Fruit fly (Drosophila melanogaster): Measurements from ENCODE around the gene CG7376.

The CG7376 gene

dm6 chr3L:6216787-6217078, 42.7 kb downstream of the CG7376 start (continued):
- TF ChIP-seq BtbVII (GFP tag; optimal IDR thresholded peaks at IDR 0.05) = no peak
- peak; percentile 11 for TF ChIP-seq CG34376 (GFP tag; optimal IDR thresholded peaks at IDR 0.05)
- TF ChIP-seq Nf-YA (GFP tag; IDR thresholded peaks at IDR 0.05) = no peak
- TF ChIP-seq nom (GFP tag; optimal IDR thresholded peaks at IDR 0.05) = no peak
- TF ChIP-seq Kr (GFP tag; optimal IDR thresholded peaks at IDR 0.05) = peak; percentile 35
- TF ChIP-seq CG6272 (GFP tag; IDR thresholded peaks at IDR 0.05) = no peak
- no peak for TF ChIP-seq CG4854 (GFP tag; optimal IDR thresholded peaks at IDR 0.05)
- no peak for TF ChIP-seq dati (GFP tag; IDR thresholded peaks at IDR 0.05)
- peak; percentile 35 for TF ChIP-seq Deaf1 (tag; optimal IDR thresholded peaks at IDR 0.05)
- no peak for TF ChIP-seq Lim3 (GFP tag; IDR thresholded peaks at IDR 0.05)
- TF ChIP-seq CG12155 (GFP tag; optimal IDR thresholded peaks at IDR 0.05) = no peak
- TF ChIP-seq cg (GFP tag; optimal IDR thresholded peaks at IDR 0.05) = peak; percentile 22
- no peak for TF ChIP-seq z (GFP tag; IDR thresholded peaks at IDR 0.05)

- TF ChIP-seq corto (GFP tag; optimal IDR thresholded peaks at IDR 0.05) (no peak), CG15514 (GFP tag; optimal IDR thresholded peaks at IDR 0.05) (no peak), Mes4 (GFP tag; optimal IDR thresholded peaks at IDR 0.05) (peak; percentile 18), nmo (GFP tag; optimal IDR thresholded peaks at IDR 0.05) (peak; percentile 87), tin (GFP tag; optimal IDR thresholded peaks at IDR 0.05) (peak; percentile 48), CG6765 (GFP tag; optimal IDR thresholded peaks at IDR 0.05) (no peak), tgo (GFP tag; IDR thresholded peaks at IDR 0.05) (peak; percentile 66; the same call in 2 of the 3 replicates), gce (GFP tag; IDR thresholded peaks at IDR 0.05) (0 out of 3 replicates have a peak, but pooled peaks have one; percentile 62), phol (tag; optimal IDR thresholded peaks at IDR 0.05) (peak; percentile 86), CG17359 (tag; optimal IDR thresholded peaks at IDR 0.05) (peak; percentile 80), CG12071 (GFP tag; optimal IDR thresholded peaks at IDR 0.05) (peak; percentile 5), CG3281 (GFP tag; optimal IDR thresholded peaks at IDR 0.05) (peak; percentile 11), CG3995 (GFP tag; optimal IDR thresholded peaks at IDR 0.05) (no peak), Eip74EF (GFP tag; optimal IDR thresholded peaks at IDR 0.05) (peak in 1 of 2 experiments; percentile 50), CG31388 (GFP tag; optimal IDR thresholded peaks at IDR 0.05) (peak; percentile 10), twi (tag; optimal IDR thresholded peaks at IDR 0.05) (peak; percentile 97), CG14050 (GFP tag; IDR thresholded peaks at IDR 0.05) (peak; percentile 37; the same call in 1 of the 3 replicates), CG7556 (GFP tag; optimal IDR thresholded peaks at IDR 0.05) (peak; percentile 65), CG13424 (tag; optimal IDR thresholded peaks at IDR 0.05) (peak; percentile 71), pum (GFP tag; optimal IDR thresholded peaks at IDR 0.05) (peak; percentile 57), CG7745 (tag; optimal IDR thresholded peaks at IDR 0.05) (no peak), CG42726 (GFP tag; IDR thresholded peaks at IDR 0.05; ENCODE audit: partially characterized antibody) (no peak), bigmax (GFP tag; optimal IDR thresholded peaks at IDR 0.05) (no peak), Aef1 (GFP tag; IDR thresholded peaks at IDR 0.05) (peak; percentile 49; the same call in 1 of the 3 replicates), chn (GFP tag; optimal IDR thresholded peaks at IDR 0.05) (peak; percentile 45), maf-S (GFP tag; optimal IDR thresholded peaks at IDR 0.05) (no peak), NfI (GFP tag; optimal IDR thresholded peaks at IDR 0.05) (no peak), CG13624 (GFP tag; optimal IDR thresholded peaks at IDR 0.05) (no peak), CG18619 (GFP tag; optimal IDR thresholded peaks at IDR 0.05) (peak; percentile 27), Jarid2 (GFP tag; optimal IDR thresholded peaks at IDR 0.05) (no peak), CG3847 (GFP tag; IDR thresholded peaks at IDR 0.05) (0 out of 2 replicates have a peak, but pooled peaks have one; percentile 4), CG2875 (GFP tag; optimal IDR thresholded peaks at IDR 0.05) (peak; percentile 50), CG15479 (GFP tag; optimal IDR thresholded peaks at IDR 0.05) (no peak), CG6854 (GFP tag; optimal IDR thresholded peaks at IDR 0.05) (no peak), HmgZ (tag; optimal IDR thresholded peaks at IDR 0.05) (peak; percentile 22), CG17385 (GFP tag; optimal IDR thresholded peaks at IDR 0.05) (peak; percentile 65), fd96Cb (tag; optimal IDR thresholded peaks at IDR 0.05) (peak; percentile 80)
These were observed 43.2 kb downstream of the CG7376 start for dm6 chr3L:6217212-6217611.
